Worm (Caenorhabditis elegans) whole organism, L3 larva: ENCODE data around the gene T06C12.12.

ENCODE experiments used
- ama-1 ChIP-seq: fragments of 150-350 bp; optimal IDR thresholded peaks from 2 replicates; lab custom pipeline; 2018
- ceh-16 ChIP-seq: sonication (generic microtip); optimal IDR thresholded peaks from 2 replicates; lab custom pipeline; 2017; ENCODE audit warnings: missing biosample characterization, missing genetic modification characterization
- ceh-28 ChIP-seq: fragments of 150-350 bp; optimal IDR thresholded peaks from 2 replicates; lab custom pipeline; 2014; ENCODE audit warnings: missing biosample characterization, missing genetic modification reagents, missing genetic modification characterization
- ceh-9 ChIP-seq: sonication (generic microtip); optimal IDR thresholded peaks from 2 replicates; lab custom pipeline; 2018; ENCODE audit warnings: missing biosample characterization, missing genetic modification characterization
- egl-27 ChIP-seq: sonication (generic microtip); optimal IDR thresholded peaks from 4 replicates; lab custom pipeline; 2017; ENCODE audit warnings: missing biosample characterization, missing genetic modification reagents, missing genetic modification characterization
- elt-1 ChIP-seq: fragments of 150-350 bp; optimal IDR thresholded peaks from 2 replicates; lab custom pipeline; 2014; ENCODE audit warnings: missing biosample characterization, missing genetic modification characterization
- elt-2 ChIP-seq: sonication (generic microtip); optimal IDR thresholded peaks from 2 replicates; lab custom pipeline; 2016; ENCODE audit warnings: missing genetic modification reagents, mild to moderate bottlenecking, missing genetic modification characterization, missing compliant biosample characterization
- elt-3 ChIP-seq, 3 experiments: fragments of 150-350 bp in 1 of 3; sonication (generic microtip) in 2 of 3; optimal IDR thresholded peaks; 2 replicates in 2 of 3; 4 replicates in 1 of 3; lab custom pipeline; 2014 to 2017; ENCODE audit warnings: missing biosample characterization in 3 of 3, missing genetic modification characterization in 3 of 3
- eor-1 ChIP-seq, 2 experiments: fragments of 150-350 bp; optimal IDR thresholded peaks; 2 replicates each; lab custom pipeline; 2014 to 2018; ENCODE audit warnings: missing biosample characterization in 2 of 2, missing genetic modification characterization in 2 of 2
- fkh-2 ChIP-seq: fragments of 150-350 bp; optimal IDR thresholded peaks from 2 replicates; lab custom pipeline; 2014; ENCODE audit warnings: missing biosample characterization, missing genetic modification reagents, missing genetic modification characterization
- hmg-11 ChIP-seq: sonication (generic microtip); optimal IDR thresholded peaks from 2 replicates; lab custom pipeline; 2016; ENCODE audit warnings: missing genetic modification characterization, missing compliant biosample characterization
- jun-1 ChIP-seq: fragments of 150-350 bp; optimal IDR thresholded peaks from 2 replicates; lab custom pipeline; 2014; ENCODE audit warnings: missing biosample characterization, missing genetic modification reagents, missing genetic modification characterization
- lin-15B ChIP-seq: fragments of 150-350 bp; optimal IDR thresholded peaks from 2 replicates; lab custom pipeline; 2014; ENCODE audit warnings: missing biosample characterization, missing genetic modification characterization
- lin-39 ChIP-seq: fragments of 150-350 bp; optimal IDR thresholded peaks from 2 replicates; lab custom pipeline; 2018; ENCODE audit warnings: missing biosample characterization, missing genetic modification reagents, missing genetic modification characterization
- lsy-12 ChIP-seq: sonication (generic microtip); optimal IDR thresholded peaks from 2 replicates; lab custom pipeline; 2016; ENCODE audit warnings: mild to moderate bottlenecking, missing genetic modification characterization, missing compliant biosample characterization
- mdl-1 ChIP-seq: fragments of 150-350 bp; optimal IDR thresholded peaks from 2 replicates; lab custom pipeline; 2014; ENCODE audit warnings: missing biosample characterization, missing genetic modification characterization
- mml-1 ChIP-seq: fragments of 150-350 bp; sonication (generic microtip); optimal IDR thresholded peaks from 3 replicates; lab custom pipeline; 2014; ENCODE audit warnings: missing biosample characterization, missing genetic modification characterization
- nfya-1 ChIP-seq: sonication (generic microtip); optimal IDR thresholded peaks from 2 replicates; lab custom pipeline; 2017; ENCODE audit warnings: missing genetic modification characterization, mild to moderate bottlenecking, missing compliant biosample characterization, antibody characterized with exemption, moderate library complexity; ENCODE audit not compliant: insufficient read depth
- nhr-23 ChIP-seq: fragments of 150-350 bp; optimal IDR thresholded peaks from 2 replicates; lab custom pipeline; 2014; ENCODE audit warnings: missing biosample characterization, missing genetic modification reagents, missing genetic modification characterization
- nhr-237 ChIP-seq: fragments of 150-350 bp; optimal IDR thresholded peaks from 2 replicates; lab custom pipeline; 2014; ENCODE audit warnings: missing biosample characterization, missing genetic modification characterization
- nhr-25 ChIP-seq: sonication (generic microtip); optimal IDR thresholded peaks from 2 replicates; lab custom pipeline; 2017; ENCODE audit warnings: missing biosample characterization, missing genetic modification characterization
- nhr-43 ChIP-seq: sonication (generic microtip); optimal IDR thresholded peaks from 2 replicates; lab custom pipeline; 2016; ENCODE audit warnings: mild to moderate bottlenecking, missing genetic modification characterization, missing compliant biosample characterization; ENCODE audit not compliant: poor library complexity, severe bottlenecking
- nhr-67 ChIP-seq: fragments of 150-350 bp; optimal IDR thresholded peaks from 2 replicates; lab custom pipeline; 2014; ENCODE audit warnings: missing biosample characterization, missing genetic modification characterization
- pha-4 ChIP-seq: fragments of 150-350 bp; optimal IDR thresholded peaks from 2 replicates; lab custom pipeline; 2014; ENCODE audit warnings: missing biosample characterization, missing genetic modification reagents, missing genetic modification characterization
- pqm-1 ChIP-seq: fragments of 150-350 bp; optimal IDR thresholded peaks from 2 replicates; lab custom pipeline; 2017; ENCODE audit warnings: missing biosample characterization, missing genetic modification characterization, inconsistent platforms
- sea-2 ChIP-seq: fragments of 150-350 bp; sonication (generic microtip); optimal IDR thresholded peaks from 4 replicates; lab custom pipeline; 2014; ENCODE audit warnings: missing biosample characterization, missing genetic modification reagents, missing genetic modification characterization
- skn-1 ChIP-seq: fragments of 150-350 bp; optimal IDR thresholded peaks from 2 replicates; lab custom pipeline; 2014; ENCODE audit warnings: missing biosample characterization, missing genetic modification characterization
- snpc-4 ChIP-seq: fragments of 150-350 bp; optimal IDR thresholded peaks from 2 replicates; lab custom pipeline; 2014; ENCODE audit warnings: missing biosample characterization, missing genetic modification characterization
- tbx-2 ChIP-seq: sonication (generic microtip); optimal IDR thresholded peaks from 2 replicates; lab custom pipeline; 2016; ENCODE audit warnings: mild to moderate bottlenecking, missing genetic modification characterization, missing compliant biosample characterization
- unc-39 ChIP-seq: sonication (generic microtip); optimal IDR thresholded peaks from 4 replicates; lab custom pipeline; 2017; ENCODE audit warnings: missing biosample characterization, missing genetic modification characterization
- unc-62 ChIP-seq: fragments of 150-350 bp; sonication (generic microtip); optimal IDR thresholded peaks from 4 replicates; lab custom pipeline; 2014; ENCODE audit warnings: missing biosample characterization, missing genetic modification reagents, missing genetic modification characterization
- zag-1 ChIP-seq: fragments of 150-350 bp; optimal IDR thresholded peaks from 2 replicates; lab custom pipeline; 2014; ENCODE audit warnings: missing biosample characterization, missing genetic modification characterization

The T06C12.12 gene

ce11 chrV:15873762-15874161, 18.1 kb upstream of the T06C12.12 start (continued):
- TF ChIP-seq fkh-2 (tag; lab: Kevin White, UChicago): no peak
- TF ChIP-seq nhr-23 (tag; lab: Kevin White, UChicago): no peak
- no peak for TF ChIP-seq tbx-2 (tag; lab: Kevin White, UChicago)
- no peak for TF ChIP-seq mdl-1
- TF ChIP-seq nfya-1 (tag; lab: Kevin White, UChicago): peak; percentile 69
- no peak for TF ChIP-seq ceh-9
- TF ChIP-seq, all 47 proteins: peak for 18

DNA sequence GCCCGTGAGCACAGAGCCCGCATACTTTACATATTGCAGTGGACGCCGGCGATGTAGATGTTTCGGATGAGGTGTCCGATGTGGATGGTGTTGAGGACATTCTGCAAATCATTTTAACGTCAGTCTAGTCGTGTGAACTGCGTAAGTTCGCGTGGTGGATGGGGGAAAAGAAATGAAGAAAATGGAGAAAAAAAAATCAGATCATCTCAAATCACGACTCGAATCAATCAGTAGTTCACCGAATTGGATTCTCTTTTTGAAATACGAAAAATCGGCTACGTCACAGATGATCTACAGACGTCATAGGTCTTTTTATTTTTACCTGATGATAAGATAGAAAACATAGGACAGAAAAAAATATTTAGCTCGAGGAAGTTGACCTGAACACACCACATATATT, 15.6 kb upstream of the T06C12.12 start, which contains the start of gene nhr-102:
TSS of gene nhr-102 (minus strand) at position 101 of the 400 bp plus-strand sequence.
- TF ChIP-seq nfya-1 (tag; lab: Kevin White, UChicago) (no peak), ceh-9 (no peak), elt-2 (tag; lab: Kevin White, UChicago) (peak; percentile 25), mml-1 (tag; lab: Kevin White, UChicago) (no peak), egl-27 (tag; lab: Kevin White, UChicago) (no peak)

DNA sequence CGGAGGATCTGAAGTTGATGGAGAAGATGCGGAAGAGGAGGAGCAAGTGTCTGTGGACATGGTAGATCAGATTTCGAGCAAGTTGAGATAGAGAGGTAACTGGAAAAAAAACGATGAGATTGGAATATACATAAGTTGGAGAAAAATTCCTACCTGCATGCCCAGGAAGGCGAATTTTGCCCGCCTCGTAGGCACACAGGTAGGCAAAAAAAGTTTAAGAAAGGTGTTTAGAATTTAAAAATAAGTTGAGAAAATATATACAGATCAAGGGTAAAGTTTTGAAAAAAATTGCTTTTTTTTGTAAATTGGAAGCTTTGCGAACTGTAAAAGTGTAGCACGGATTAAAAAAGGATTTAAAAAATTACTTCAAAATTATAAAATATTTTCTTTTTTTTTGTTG, 12.4 kb upstream of the T06C12.12 start, which contains the start of gene nhr-84:
TSS of gene nhr-84 (minus strand) at position 101 of the 400 bp plus-strand sequence.
- TF ChIP-seq nhr-67: no peak
- TF ChIP-seq jun-1 (tag; lab: Kevin White, UChicago): no peak
- no peak for TF ChIP-seq zag-1 (tag; lab: Kevin White, UChicago)
- TF ChIP-seq ceh-28 (tag; lab: Kevin White, UChicago): no peak
- TF ChIP-seq lsy-12: no peak
- TF ChIP-seq lin-39 (tag; lab: Kevin White, UChicago): no peak
- TF ChIP-seq nhr-237 (tag; lab: Kevin White, UChicago): no peak
- TF ChIP-seq ceh-16 (tag; lab: Kevin White, UChicago): no peak
- no peak for TF ChIP-seq ama-1 (lab: Kevin White, UChicago)
- TF ChIP-seq ceh-9: no peak
- no peak for TF ChIP-seq sea-2 (GFP tag; lab: Kevin White, UChicago)
- no peak for TF ChIP-seq lin-15B (tag; lab: Kevin White, UChicago)
- no peak for TF ChIP-seq pqm-1 (tag; lab: Kevin White, UChicago)
- TF ChIP-seq unc-39 (tag; lab: Kevin White, UChicago): no peak
- no peak for TF ChIP-seq elt-3 (tag; optimal IDR thresholded peaks at IDR 0.05; lab: Kevin White, UChicago)
- no peak for TF ChIP-seq egl-27 (tag; lab: Kevin White, UChicago)
- TF ChIP-seq snpc-4 (tag; lab: Kevin White, UChicago): no peak
- TF ChIP-seq mml-1 (tag; lab: Kevin White, UChicago): no peak

- TF ChIP-seq pha-4 (peak; percentile 26), elt-2 (tag; lab: Kevin White, UChicago) (peak; percentile 52), pqm-1 (tag; lab: Kevin White, UChicago) (peak; percentile 66), fkh-2 (tag; lab: Kevin White, UChicago) (no peak)
Observed at ce11 chrV:15880033-15880432, 11.8 kb upstream of the T06C12.12 start.

ce11 chrV:15880705-15881104, 11.2 kb upstream of the T06C12.12 start:
- TF ChIP-seq elt-2 (tag; lab: Kevin White, UChicago): peak; percentile 76
- no peak for TF ChIP-seq zag-1 (tag; lab: Kevin White, UChicago)
- peak; percentile 63 for TF ChIP-seq egl-27 (tag; lab: Kevin White, UChicago)
- TF ChIP-seq nhr-43 (tag; lab: Kevin White, UChicago): no peak
- TF ChIP-seq mdl-1: no peak
- peak; percentile 97 for TF ChIP-seq skn-1 (tag; lab: Kevin White, UChicago)
- no peak for TF ChIP-seq tbx-2 (tag; lab: Kevin White, UChicago)
- TF ChIP-seq elt-3 (tag; optimal IDR thresholded peaks at IDR 0.05; lab: Kevin White, UChicago): peak in 1 of 3 experiments; percentile 8
- peak; percentile 36 for TF ChIP-seq nhr-25 (tag; lab: Kevin White, UChicago)
- peak; percentile 15 for TF ChIP-seq lin-15B (tag; lab: Kevin White, UChicago)
- TF ChIP-seq eor-1 (tag; optimal IDR thresholded peaks at IDR 0.05; lab: Kevin White, UChicago): no peak
- no peak for TF ChIP-seq nhr-237 (tag; lab: Kevin White, UChicago)
- TF ChIP-seq elt-1 (tag; lab: Kevin White, UChicago): no peak
- TF ChIP-seq unc-39 (tag; lab: Kevin White, UChicago): no peak
- TF ChIP-seq nfya-1 (tag; lab: Kevin White, UChicago): peak; percentile 18
- peak; percentile 34 for TF ChIP-seq hmg-11 (tag; lab: Kevin White, UChicago)
- TF ChIP-seq unc-62 (GFP tag; lab: Kevin White, UChicago): no peak
- TF ChIP-seq ceh-28 (tag; lab: Kevin White, UChicago): peak; percentile 68
- peak; percentile 84 for TF ChIP-seq pha-4
- peak; percentile 69 for TF ChIP-seq jun-1 (tag; lab: Kevin White, UChicago)
- TF ChIP-seq pqm-1 (tag; lab: Kevin White, UChicago): peak; percentile 62
